Worm (Caenorhabditis elegans): ENCODE measurements around the gene col-162.

DNA sequence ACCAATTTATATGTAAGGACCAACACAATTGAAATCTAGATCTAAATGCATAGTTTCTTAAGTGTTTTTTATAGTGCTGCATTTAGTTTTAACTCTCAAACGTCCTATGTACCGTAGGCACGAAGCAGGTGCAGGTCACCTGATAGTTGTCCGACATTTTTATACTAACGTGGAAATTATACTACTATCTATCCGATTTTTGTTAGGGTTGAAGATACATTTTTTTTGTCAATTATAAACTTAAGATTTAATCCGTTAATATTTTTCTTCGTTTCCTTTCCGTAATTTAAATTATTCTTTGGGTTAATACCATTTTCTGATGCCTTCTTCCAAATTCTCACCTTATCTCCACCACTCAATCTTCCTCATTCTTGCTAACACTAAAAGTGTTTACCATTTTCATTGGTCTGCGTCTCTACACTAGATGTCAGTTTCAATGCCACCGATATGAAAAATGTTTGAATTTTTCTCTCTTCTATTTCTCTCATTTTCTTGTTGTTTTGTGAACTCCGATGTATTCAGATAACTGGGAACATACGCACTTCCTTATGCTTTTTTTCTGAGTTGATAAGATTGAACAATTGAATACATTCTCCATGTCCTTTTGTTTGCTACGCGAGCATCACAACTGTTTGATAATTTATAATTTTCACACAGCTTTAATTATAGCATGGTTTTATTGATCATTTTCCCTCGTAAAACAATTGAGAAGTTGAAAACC is 3.6 kb downstream of the col-162 start, which contains the start of gene Y2H9A.4:
- TF ChIP-seq pha-4 (tag; optimal IDR thresholded peaks at IDR 0.05) (no peak), snpc-4 (tag; optimal IDR thresholded peaks at IDR 0.05) (no peak), nhr-76 (tag; optimal IDR thresholded peaks at IDR 0.05) (no peak)

Data from whole organism, mixed stage, embryonic.